Worm (Caenorhabditis elegans): ENCODE results near the gene C18B2.5.

Gene C18B2.5

DNA sequence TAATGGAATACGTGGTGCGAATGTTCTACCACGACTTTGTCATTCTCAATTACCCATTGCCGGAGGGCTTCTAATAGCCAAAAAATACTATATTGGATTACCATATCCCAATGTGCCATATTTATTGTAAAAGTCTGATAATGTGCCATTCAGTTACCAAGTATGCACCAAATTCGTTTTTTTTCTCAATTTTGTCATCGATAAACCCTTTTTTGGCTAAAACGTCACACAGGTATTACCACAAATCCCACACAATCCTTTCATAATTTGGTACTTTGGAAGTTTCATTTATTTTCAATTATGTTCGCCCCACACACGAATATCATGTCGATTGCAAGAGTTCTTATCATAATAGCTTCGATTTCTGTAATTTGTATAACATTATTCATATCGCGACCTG lies 17.1 kb upstream of the C18B2.5 start, which contains the start of gene vep-2:
TSS of gene vep-2 (plus strand) at position 301 of the 400 bp plus-strand sequence.
- TF ChIP-seq hlh-4 (tag; optimal IDR thresholded peaks at IDR 0.05) = no peak
- TF ChIP-seq elt-3 (tag; optimal IDR thresholded peaks at IDR 0.05) = no peak
- no peak for TF ChIP-seq ces-1 (GFP tag; optimal IDR thresholded peaks at IDR 0.05)
- no peak for TF ChIP-seq ceh-82 (tag; optimal IDR thresholded peaks at IDR 0.05)
- TF ChIP-seq lin-13 (GFP tag; optimal IDR thresholded peaks at IDR 0.05) = no peak
- no peak for TF ChIP-seq C16A3.4 (tag; optimal IDR thresholded peaks at IDR 0.05)
- TF ChIP-seq nhr-76 (tag; optimal IDR thresholded peaks at IDR 0.05) = no peak

DNA sequence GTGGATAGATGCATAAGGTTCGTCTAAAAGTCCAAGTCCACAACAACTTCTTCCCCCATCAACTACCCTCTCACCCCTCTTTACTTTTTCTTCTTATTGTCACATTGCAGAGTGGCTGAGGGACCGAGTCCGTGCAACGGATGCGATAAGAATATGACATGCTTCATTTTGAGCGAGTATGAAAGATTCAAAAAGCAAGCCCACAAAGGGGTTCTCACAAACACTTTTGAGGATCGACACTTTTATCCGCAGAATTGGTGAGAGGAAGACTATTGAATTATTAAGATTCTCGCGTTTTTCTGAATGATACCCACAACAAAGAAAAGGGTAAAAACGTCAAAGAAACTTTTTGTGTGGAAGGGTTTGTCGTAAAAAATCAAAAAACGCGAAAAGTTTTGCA lies 14.7 kb upstream of the C18B2.5 start:
- no peak for TF ChIP-seq efl-1 (optimal IDR thresholded peaks at IDR 0.05)
- TF ChIP-seq efl-1 (GFP tag; optimal IDR thresholded peaks at IDR 0.05 in 1 of 2) = peak in 1 of 2 experiments; percentile 87
- TF ChIP-seq dsc-1 (tag; optimal IDR thresholded peaks at IDR 0.05) = no peak

DNA sequence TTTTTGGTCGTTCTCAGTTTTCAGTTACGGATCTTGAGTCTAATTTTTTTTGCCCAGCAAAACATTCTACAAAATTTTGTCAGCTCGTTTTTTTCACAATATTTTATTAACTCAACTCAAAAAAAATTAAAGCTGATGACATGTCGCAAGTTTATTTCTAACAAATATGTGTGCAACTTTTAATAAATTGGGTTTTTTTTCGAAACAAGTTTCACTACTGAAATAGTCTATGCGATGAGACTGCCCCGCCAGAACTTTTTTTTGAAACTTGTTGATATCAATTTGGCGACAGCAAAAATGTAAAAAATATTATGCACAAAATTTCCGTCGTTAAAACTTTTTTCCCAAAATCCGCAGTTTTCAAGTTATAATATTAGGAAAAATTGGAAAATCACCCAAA lies 12.3 kb upstream of the C18B2.5 start, which contains the start of gene C18B2.2:
TSS of gene C18B2.2 (plus strand) at position 301 of the 400 bp plus-strand sequence.
- no peak for TF ChIP-seq efl-1 (optimal IDR thresholded peaks at IDR 0.05)
- peak in 1 of 2 experiments; percentile 11 for TF ChIP-seq efl-1 (GFP tag; optimal IDR thresholded peaks at IDR 0.05 in 1 of 2)
- no peak for TF ChIP-seq swsn-7 (tag; optimal IDR thresholded peaks at IDR 0.05)

DNA sequence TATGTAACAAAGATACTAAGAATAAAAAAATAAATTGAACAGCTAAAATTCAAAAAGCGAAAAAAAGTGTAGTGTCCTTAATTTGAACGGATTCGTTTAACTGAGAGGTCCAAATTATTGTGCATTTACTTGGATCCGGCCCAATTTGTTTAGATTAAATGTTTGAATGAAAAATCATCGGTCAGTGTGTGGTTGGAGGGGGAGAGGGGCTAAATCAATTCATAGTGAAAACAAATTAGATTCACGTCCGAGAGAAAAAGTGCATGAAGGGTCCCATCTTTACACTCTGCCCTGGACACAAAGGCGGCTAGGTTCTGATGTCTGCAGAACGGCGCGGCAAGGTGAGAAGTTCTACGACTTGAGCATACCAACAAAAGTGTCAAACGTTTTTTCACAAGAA lies 8.0 kb upstream of the C18B2.5 start:
- TF ChIP-seq Y116A8C.19 (tag; optimal IDR thresholded peaks at IDR 0.05; ENCODE audit: borderline replicate concordance) = no peak
- no peak for TF ChIP-seq fos-1 (tag; optimal IDR thresholded peaks at IDR 0.05)
- TF ChIP-seq swsn-7 (tag; optimal IDR thresholded peaks at IDR 0.05) = no peak
- no peak for TF ChIP-seq nhr-47 (tag; optimal IDR thresholded peaks at IDR 0.05)
- TF ChIP-seq lin-14 (GFP tag; optimal IDR thresholded peaks at IDR 0.05) = peak; percentile 9
- no peak for TF ChIP-seq nhr-71 (tag; optimal IDR thresholded peaks at IDR 0.05)
- no peak for TF ChIP-seq ceh-8 (GFP tag; optimal IDR thresholded peaks at IDR 0.05)

DNA sequence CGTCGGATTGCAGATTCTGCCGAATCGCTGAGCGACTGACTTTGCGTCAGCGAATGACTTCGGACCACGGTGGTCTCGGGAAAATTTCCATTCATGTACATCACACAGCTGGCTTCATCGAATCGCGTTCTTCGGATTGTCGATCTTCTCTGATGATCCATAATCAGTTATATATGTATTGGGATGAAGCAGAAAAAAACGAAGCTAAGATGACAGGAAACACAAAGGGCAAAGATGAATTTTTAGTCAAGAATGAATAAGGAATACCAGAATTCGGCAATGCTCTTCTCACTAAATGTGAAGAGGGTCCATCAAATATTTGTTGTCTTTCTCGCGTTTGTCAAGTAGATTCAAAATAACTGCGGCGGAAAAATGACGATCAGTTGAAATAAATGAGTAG lies 6.3 kb upstream of the C18B2.5 start, which contains the start of gene del-9:
TSS of gene del-9 (minus strand) at position 101 of the 400 bp plus-strand sequence.
- TF ChIP-seq nhr-47 (tag; optimal IDR thresholded peaks at IDR 0.05) (no peak), zag-1 (tag; optimal IDR thresholded peaks at IDR 0.05) (no peak), snpc-4 (tag; optimal IDR thresholded peaks at IDR 0.05) (no peak), xbp-1 (tag; optimal IDR thresholded peaks at IDR 0.05) (no peak), efl-3 (GFP tag; optimal IDR thresholded peaks at IDR 0.05) (no peak), zip-4 (GFP tag; optimal IDR thresholded peaks at IDR 0.05) (no peak), vab-15 (tag; optimal IDR thresholded peaks at IDR 0.05) (no peak), dsc-1 (tag; optimal IDR thresholded peaks at IDR 0.05) (no peak), aha-1 (tag; optimal IDR thresholded peaks at IDR 0.05) (no peak), hlh-4 (tag; optimal IDR thresholded peaks at IDR 0.05) (no peak), fos-1 (tag; optimal IDR thresholded peaks at IDR 0.05) (no peak), elt-2 (tag; optimal IDR thresholded peaks at IDR 0.05) (no peak), egl-13 (tag; optimal IDR thresholded peaks at IDR 0.05) (no peak), lsy-2 (tag; optimal IDR thresholded peaks at IDR 0.05) (no peak), fkh-8 (tag; optimal IDR thresholded peaks at IDR 0.05) (no peak)

DNA sequence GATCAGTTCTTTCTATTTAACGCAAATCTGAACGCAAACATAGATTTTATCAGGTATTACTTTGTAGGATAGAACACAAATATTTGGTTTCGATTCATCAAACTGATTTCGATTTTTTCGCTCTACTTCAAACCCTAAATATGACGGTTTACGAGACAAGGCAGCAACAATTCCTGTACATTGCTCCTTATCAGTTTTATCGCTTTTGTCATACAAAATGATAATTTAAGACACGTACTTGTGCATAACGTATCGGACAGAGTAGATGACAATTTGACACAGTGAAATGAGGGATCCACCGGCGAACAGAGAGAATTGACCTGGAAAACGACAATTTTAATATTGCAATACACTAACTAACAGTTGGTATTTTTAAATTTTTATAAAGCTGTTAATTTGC lies 2.8 kb upstream of the C18B2.5 start:
- TF ChIP-seq lin-35 (GFP tag; optimal IDR thresholded peaks at IDR 0.05) (peak in 1 of 2 experiments; percentile 29), unc-62 (GFP tag; optimal IDR thresholded peaks at IDR 0.05) (no peak), ces-1 (GFP tag; optimal IDR thresholded peaks at IDR 0.05) (no peak), efl-1 (optimal IDR thresholded peaks at IDR 0.05) (no peak), efl-1 (GFP tag; optimal IDR thresholded peaks at IDR 0.05 in 1 of 2) (peak in 1 of 2 experiments; percentile 67), nhr-85 (tag) (no peak), pqm-1 (tag; optimal IDR thresholded peaks at IDR 0.05) (peak; percentile 49), lin-14 (GFP tag; optimal IDR thresholded peaks at IDR 0.05) (no peak), mab-9 (GFP tag; IDR thresholded peaks at IDR 0.05) (no peak), zip-4 (GFP tag; optimal IDR thresholded peaks at IDR 0.05) (no peak), unc-30 (tag; optimal IDR thresholded peaks at IDR 0.05) (no peak), lir-3 (tag; optimal IDR thresholded peaks at IDR 0.05; ENCODE audit: poor library complexity) (no peak), elt-2 (tag; optimal IDR thresholded peaks at IDR 0.05) (peak; percentile 70), C04F5.9 (tag; optimal IDR thresholded peaks at IDR 0.05) (no peak), C16A3.4 (tag; optimal IDR thresholded peaks at IDR 0.05) (no peak)

Data from whole organism, L1 larva.